Fruit fly (Drosophila melanogaster) whole organism, wandering third instar larva: ENCODE results near the gene CG9674.

ENCODE experiments used
- Abd-B ChIP-seq: fragments of >200 bp; optimal IDR thresholded peaks from 2 replicates; lab custom pipeline; 2017; ENCODE audit warnings: missing biosample characterization, missing genetic modification characterization
- Hr78 ChIP-seq: fragments of >200 bp; optimal IDR thresholded peaks from 2 replicates; lab custom pipeline; 2017; ENCODE audit warnings: missing biosample characterization, missing genetic modification characterization
- Hr83 ChIP-seq: fragments of 200-300 bp; sonication (Bioruptor generic); optimal IDR thresholded peaks from 2 replicates; lab custom pipeline; 2016; ENCODE audit warnings: missing biosample characterization, mild to moderate bottlenecking, missing genetic modification characterization, moderate library complexity; ENCODE audit not compliant: poor library complexity, severe bottlenecking
- psq ChIP-seq: fragments of 200-800 bp; sonication (Bioruptor generic); optimal IDR thresholded peaks from 3 replicates; lab custom pipeline; 2017; ENCODE audit warnings: missing biosample characterization, mild to moderate bottlenecking, missing genetic modification characterization, moderate library complexity

- TF ChIP-seq Abd-B (no peak), psq (peak; percentile 73), Hr83 (peak; percentile 6), Hr78 (GFP tag; lab: Kevin White, UChicago) (no peak)
These were observed 657 bp downstream of the CG9674 start for dm6 chr3L:16806823-16807325.
